Worm (Caenorhabditis elegans) whole organism, midembryonic: ENCODE data around the gene srw-55.

Source experiments
- cog-1 ChIP-seq: sonication (generic microtip); optimal IDR thresholded peaks from 2 replicates; lab custom pipeline; 2016; ENCODE audit warnings: missing genetic modification characterization, missing compliant biosample characterization
- klf-2 ChIP-seq: fragments of 200-800 bp; sonication (Bioruptor generic); conservative IDR thresholded peaks from 2 replicates; pipeline ENCODE4 v1.3.6; 2022; ENCODE audit warnings: missing genetic modification reagents, missing genetic modification characterization, missing compliant biosample characterization
- med-1 ChIP-seq: sonication (generic microtip); optimal IDR thresholded peaks from 2 replicates; lab custom pipeline; 2017; ENCODE audit warnings: missing genetic modification characterization, mild to moderate bottlenecking, missing compliant biosample characterization, antibody characterized with exemption, missing genetic modification reagents; ENCODE audit not compliant: insufficient read depth
- ref-1 ChIP-seq: fragments of 200-800 bp; sonication (Bioruptor generic); conservative IDR thresholded peaks from 2 replicates; pipeline ENCODE4 v1.3.6; 2022; ENCODE audit warnings: missing genetic modification reagents, missing genetic modification characterization, missing compliant biosample characterization
- ztf-29 ChIP-seq: fragments of 200-800 bp; sonication (Bioruptor generic); IDR thresholded peaks from 2 replicates; pipeline ENCODE4 v1.3.6; 2022; ENCODE audit warnings: missing genetic modification reagents, missing genetic modification characterization, missing compliant biosample characterization

DNA sequence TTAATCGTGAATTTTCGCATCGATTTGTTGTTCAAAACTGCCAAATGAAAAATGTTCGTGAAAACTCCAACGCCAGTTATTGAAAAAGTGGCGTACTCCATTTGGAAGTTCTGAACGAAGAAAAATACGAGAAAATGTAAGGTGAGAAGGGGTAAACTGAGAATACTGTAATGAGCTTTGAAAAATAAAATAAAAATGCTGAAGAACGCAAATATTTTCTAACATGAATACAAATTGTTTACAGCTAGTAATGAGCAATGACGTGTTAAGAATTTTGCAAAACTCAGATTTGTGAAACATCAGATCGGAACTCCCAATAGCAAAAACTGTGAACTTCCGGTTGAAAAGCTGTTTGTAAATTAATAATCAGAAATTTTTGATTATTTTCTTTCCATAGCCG lies 7.8 kb downstream of the srw-55 start, which contains the start of gene srw-26:
- TF ChIP-seq klf-2 (GFP tag; lab: Robert Waterston, UW) (no peak), med-1 (GFP tag; lab: Kevin White, UChicago) (no peak), cog-1 (tag; lab: Kevin White, UChicago) (no peak), ztf-29 (GFP tag; lab: Robert Waterston, UW) (no peak), ref-1 (GFP tag; lab: Robert Waterston, UW) (no peak)
